Worm (Caenorhabditis elegans): ENCODE measurements around the gene EGAP1.1.

DNA sequence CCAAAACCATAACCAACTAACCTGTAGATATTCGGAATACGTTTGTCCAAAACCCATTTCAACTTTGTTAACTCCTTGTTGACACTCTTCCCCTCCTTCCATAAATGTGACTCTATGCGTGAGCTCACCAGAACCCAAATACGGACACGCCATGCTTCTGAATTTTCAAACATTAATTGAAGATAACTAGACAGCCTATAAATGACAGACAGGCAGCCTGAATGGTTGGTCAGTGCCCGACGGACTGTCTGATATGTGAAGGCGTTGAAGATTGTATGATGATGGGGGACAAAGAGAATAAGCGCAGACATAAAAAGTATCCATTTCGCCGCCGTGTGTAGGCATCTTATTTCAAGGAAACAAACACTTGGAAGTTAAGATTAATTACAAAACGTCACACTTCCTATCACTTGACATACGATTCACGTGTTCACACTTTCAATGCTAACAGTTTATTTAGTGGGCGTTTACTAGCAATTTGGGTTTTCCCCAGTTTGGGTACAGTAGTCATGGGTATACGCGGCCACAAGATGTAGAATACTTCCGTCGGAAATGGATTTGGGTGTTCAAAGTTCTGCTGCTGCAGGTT, 17.1 kb downstream of the EGAP1.1 start, which contains the start of the genes tdo-2 and C28H8.2:
- peak; percentile 43 for TF ChIP-seq lin-40 (tag; optimal IDR thresholded peaks at IDR 0.05)
- TF ChIP-seq zfh-2 (GFP tag; conservative IDR thresholded peaks at IDR 0.05) = no peak
